Worm (Caenorhabditis elegans): ENCODE results near the gene ccep-97.

- no peak for TF ChIP-seq snpc-4 (tag; optimal IDR thresholded peaks at IDR 0.05)
- no peak for TF ChIP-seq nhr-25 (tag; optimal IDR thresholded peaks at IDR 0.05)
- no peak for TF ChIP-seq zag-1 (tag; optimal IDR thresholded peaks at IDR 0.05)
- no peak for TF ChIP-seq ceh-16 (tag; optimal IDR thresholded peaks at IDR 0.05)
- TF ChIP-seq tbx-2 (tag; optimal IDR thresholded peaks at IDR 0.05), result no peak
- TF ChIP-seq ceh-82 (tag; optimal IDR thresholded peaks at IDR 0.05), result no peak
- no peak for TF ChIP-seq mdl-1 (tag; optimal IDR thresholded peaks at IDR 0.05)
- TF ChIP-seq nhr-77 (tag; optimal IDR thresholded peaks at IDR 0.05), result no peak
Observed at ce11 chrV:4787166-4787565, 31.3 kb downstream of the ccep-97 start, which contains the start of gene R02F11.9.

Measured in whole organism, L3 larva.